Fruit fly (Drosophila melanogaster) whole organism, embryonic: ENCODE measurements around the gene UbcE2H.

Experiments
- Aef1 ChIP-seq: fragments of 200-800 bp; sonication (Bioruptor generic); IDR thresholded peaks from 3 replicates; pipeline ENCODE4 v1.3.6; 2022; ENCODE audit warnings: missing biosample characterization, missing genetic modification characterization
- Atf-2 ChIP-seq: fragments of 200-800 bp; sonication (Bioruptor generic); optimal IDR thresholded peaks from 2 replicates; lab custom pipeline; 2016; ENCODE audit warnings: missing biosample characterization, missing genetic modification characterization
- BEAF-32 ChIP-seq: fragments of 200-800 bp; sonication (Bioruptor generic); optimal IDR thresholded peaks from 3 replicates; lab custom pipeline; 2017; ENCODE audit warnings: missing biosample characterization, missing genetic modification characterization, mild to moderate bottlenecking, moderate library complexity, missing genetic modification reagents
- Blimp-1 ChIP-seq: fragments of 200-800 bp; sonication (Bioruptor generic); optimal IDR thresholded peaks from 3 replicates; lab custom pipeline; 2018; ENCODE audit warnings: missing biosample characterization, missing genetic modification characterization, mild to moderate bottlenecking, moderate library complexity, missing genetic modification reagents
- Bteb2 ChIP-seq: fragments of 200-800 bp; sonication (Bioruptor generic); optimal IDR thresholded peaks from 2 replicates; lab custom pipeline; 2016; ENCODE audit warnings: missing biosample characterization, missing genetic modification characterization
- CG10366 ChIP-seq: fragments of 200-800 bp; sonication (Bioruptor generic); IDR thresholded peaks from 2 replicates; pipeline ENCODE4 v1.3.6; 2022; ENCODE audit warnings: missing biosample characterization, missing genetic modification characterization
- CG11456 ChIP-seq: fragments of 200-800 bp; sonication (Bioruptor generic); IDR thresholded peaks from 3 replicates; pipeline ENCODE4 v1.3.6; 2022; ENCODE audit warnings: missing biosample characterization, missing genetic modification characterization
- CG11696 ChIP-seq: fragments of 200-800 bp; sonication (Bioruptor generic); IDR thresholded peaks from 2 replicates; pipeline ENCODE4 v1.3.6; 2022; ENCODE audit warnings: missing biosample characterization, missing genetic modification characterization
- CG12104 ChIP-seq: fragments of 200-800 bp; sonication (Bioruptor generic); optimal IDR thresholded peaks from 3 replicates; lab custom pipeline; 2016; ENCODE audit warnings: missing biosample characterization, missing genetic modification characterization
- CG12155 ChIP-seq: fragments of 200-800 bp; sonication (Bioruptor generic); optimal IDR thresholded peaks from 3 replicates; lab custom pipeline; 2016; ENCODE audit warnings: missing biosample characterization, missing genetic modification characterization
- CG12769 ChIP-seq: fragments of 200-800 bp; sonication (Bioruptor generic); optimal IDR thresholded peaks from 2 replicates; lab custom pipeline; 2019; ENCODE audit warnings: missing biosample characterization, mild to moderate bottlenecking, missing genetic modification characterization, moderate library complexity
- CG13287 ChIP-seq: fragments of 200-800 bp; sonication (Bioruptor generic); IDR thresholded peaks from 2 replicates; pipeline ENCODE4 v1.3.6; 2022; ENCODE audit warnings: missing biosample characterization, missing genetic modification characterization; ENCODE audit not compliant: partially characterized antibody
- CG13894 ChIP-seq: fragments of 200-800 bp; sonication (Bioruptor generic); optimal IDR thresholded peaks from 3 replicates; lab custom pipeline; 2018; ENCODE audit warnings: missing biosample characterization, mild to moderate bottlenecking, missing genetic modification characterization, moderate library complexity
- CG15073 ChIP-seq: fragments of 200-800 bp; sonication (Bioruptor generic); optimal IDR thresholded peaks from 2 replicates; lab custom pipeline; 2016; ENCODE audit warnings: missing biosample characterization, missing genetic modification characterization
- CG1603 ChIP-seq: fragments of 200-800 bp; sonication (Bioruptor generic); optimal IDR thresholded peaks from 2 replicates; lab custom pipeline; 2019; ENCODE audit warnings: missing biosample characterization, mild to moderate bottlenecking, missing genetic modification characterization, moderate library complexity
- CG16863 ChIP-seq: fragments of 200-800 bp; sonication (Bioruptor generic); optimal IDR thresholded peaks from 3 replicates; lab custom pipeline; 2016; ENCODE audit warnings: missing biosample characterization, missing genetic modification characterization
- CG2199 ChIP-seq: fragments of 200-800 bp; sonication (Bioruptor generic); IDR thresholded peaks from 3 replicates; pipeline ENCODE4 v1.3.6; 2022; ENCODE audit warnings: missing biosample characterization, missing genetic modification characterization
- CG2678 ChIP-seq: fragments of 200-800 bp; sonication (Bioruptor generic); optimal IDR thresholded peaks from 3 replicates; lab custom pipeline; 2019; ENCODE audit warnings: missing biosample characterization, mild to moderate bottlenecking, missing genetic modification characterization, moderate library complexity
- CG30020 ChIP-seq: fragments of 200-800 bp; optimal IDR thresholded peaks from 2 replicates; lab custom pipeline; 2019; ENCODE audit warnings: missing biosample characterization, mild to moderate bottlenecking, missing genetic modification characterization, moderate library complexity
- CG6683 ChIP-seq: fragments of 200-800 bp; sonication (Bioruptor generic); optimal IDR thresholded peaks from 2 replicates; lab custom pipeline; 2017; ENCODE audit warnings: missing biosample characterization, mild to moderate bottlenecking, missing genetic modification characterization, missing genetic modification reagents
- CG7372 ChIP-seq: fragments of 200-800 bp; sonication (Bioruptor generic); IDR thresholded peaks from 2 replicates; pipeline ENCODE4 v1.3.6; 2022; ENCODE audit warnings: missing biosample characterization, missing genetic modification characterization
- D19B ChIP-seq: fragments of 200-800 bp; sonication (Bioruptor generic); optimal IDR thresholded peaks from 2 replicates; lab custom pipeline; 2017; ENCODE audit warnings: missing biosample characterization, mild to moderate bottlenecking, missing genetic modification characterization
- Dbx ChIP-seq: fragments of 200-800 bp; sonication (Bioruptor generic); IDR thresholded peaks from 3 replicates; pipeline ENCODE4 v1.3.6; 2022; ENCODE audit warnings: missing biosample characterization, missing genetic modification characterization
- Dp ChIP-seq: fragments of 200-800 bp; sonication (Bioruptor generic); optimal IDR thresholded peaks from 2 replicates; lab custom pipeline; 2018; ENCODE audit warnings: missing biosample characterization, mild to moderate bottlenecking, missing genetic modification characterization, moderate library complexity
- H2.0 ChIP-seq: fragments of 200-800 bp; sonication (Bioruptor generic); IDR thresholded peaks from 2 replicates; pipeline ENCODE4 v1.3.6; 2022; ENCODE audit warnings: missing biosample characterization, missing genetic modification characterization
- HLH54F ChIP-seq: fragments of 200-800 bp; sonication (Bioruptor generic); optimal IDR thresholded peaks from 3 replicates; lab custom pipeline; 2016; ENCODE audit warnings: missing biosample characterization, missing genetic modification characterization
- HmgZ ChIP-seq: fragments of 200-800 bp; sonication (Bioruptor generic); optimal IDR thresholded peaks from 2 replicates; lab custom pipeline; 2018; ENCODE audit warnings: missing biosample characterization, mild to moderate bottlenecking, missing genetic modification characterization
- Lim3 ChIP-seq: fragments of 200-800 bp; sonication (Bioruptor generic); IDR thresholded peaks from 2 replicates; pipeline ENCODE4 v1.3.6; 2022; ENCODE audit warnings: missing biosample characterization, missing genetic modification characterization
- MESR4 ChIP-seq: fragments of 200-800 bp; sonication (Bioruptor generic); optimal IDR thresholded peaks from 2 replicates; lab custom pipeline; 2018; ENCODE audit warnings: missing biosample characterization, mild to moderate bottlenecking, missing genetic modification characterization, moderate library complexity
- NK7.1 ChIP-seq: fragments of 200-800 bp; sonication (Bioruptor generic); optimal IDR thresholded peaks from 3 replicates; lab custom pipeline; 2016; ENCODE audit warnings: missing biosample characterization, missing genetic modification characterization
- Opbp ChIP-seq: fragments of 200-800 bp; sonication (Bioruptor generic); IDR thresholded peaks from 3 replicates; pipeline ENCODE4 v1.3.6; 2022; ENCODE audit warnings: missing biosample characterization, missing genetic modification characterization; ENCODE audit not compliant: partially characterized antibody
- Ptx1 ChIP-seq: fragments of 200-800 bp; sonication (Bioruptor generic); IDR thresholded peaks from 2 replicates; pipeline ENCODE4 v1.3.6; 2022; ENCODE audit warnings: missing biosample characterization, missing genetic modification characterization
- Ssrp ChIP-seq: fragments of 200-800 bp; sonication (Bioruptor generic); optimal IDR thresholded peaks from 2 replicates; lab custom pipeline; 2018; ENCODE audit warnings: missing biosample characterization, mild to moderate bottlenecking, missing genetic modification characterization, moderate library complexity
- abd-A ChIP-seq: fragments of 200-800 bp; sonication (Bioruptor generic); optimal IDR thresholded peaks from 3 replicates; lab custom pipeline; 2019; ENCODE audit warnings: missing biosample characterization, mild to moderate bottlenecking, missing genetic modification characterization, moderate library complexity
- al ChIP-seq: fragments of 200-800 bp; sonication (Bioruptor generic); IDR thresholded peaks from 2 replicates; pipeline ENCODE4 v1.3.6; 2022; ENCODE audit warnings: missing biosample characterization, missing genetic modification characterization
- cas ChIP-seq: fragments of 200-800 bp; sonication (Bioruptor generic); IDR thresholded peaks from 2 replicates; pipeline ENCODE4 v1.3.6; 2022; ENCODE audit warnings: missing biosample characterization, missing genetic modification characterization
- chif ChIP-seq, 2 experiments: fragments of 200-800 bp; sonication (Bioruptor generic); optimal IDR thresholded peaks; 3 replicates each; lab custom pipeline; 2016; ENCODE audit warnings: missing biosample characterization in 2 of 2, missing genetic modification characterization in 2 of 2
- fru ChIP-seq: fragments of >200 bp; optimal IDR thresholded peaks from 2 replicates; lab custom pipeline; 2017
- ftz-f1 ChIP-seq: fragments of 200-800 bp; sonication (Bioruptor generic); optimal IDR thresholded peaks from 2 replicates; lab custom pipeline; 2016; ENCODE audit warnings: missing biosample characterization, missing genetic modification characterization
- gsb-n ChIP-seq: fragments of 200-800 bp; sonication (Bioruptor generic); optimal IDR thresholded peaks from 3 replicates; lab custom pipeline; 2018; ENCODE audit warnings: missing biosample characterization, mild to moderate bottlenecking, missing genetic modification characterization
- lilli ChIP-seq: fragments of 200-800 bp; sonication (Bioruptor generic); optimal IDR thresholded peaks from 3 replicates; lab custom pipeline; 2016; ENCODE audit warnings: missing biosample characterization, missing genetic modification characterization
- lola ChIP-seq, 3 experiments: fragments of >200 bp in 2 of 3; fragments of 200-800 bp in 1 of 3; sonication (Bioruptor generic) in 1 of 3; optimal IDR thresholded peaks; 2 replicates each; lab custom pipeline; 2017 to 2019; ENCODE audit warnings: missing biosample characterization in 3 of 3, missing genetic modification characterization in 3 of 3, mild to moderate bottlenecking in 1 of 3, moderate library complexity in 1 of 3
- sd ChIP-seq: fragments of 200-800 bp; sonication (Bioruptor generic); optimal IDR thresholded peaks from 3 replicates; lab custom pipeline; 2018; ENCODE audit warnings: missing biosample characterization, mild to moderate bottlenecking, missing genetic modification characterization, moderate library complexity
- sim ChIP-seq: fragments of 200-800 bp; sonication (Bioruptor generic); IDR thresholded peaks from 2 replicates; pipeline ENCODE4 v1.3.6; 2022; ENCODE audit warnings: missing biosample characterization, missing genetic modification characterization
- ssp ChIP-seq: fragments of 200-800 bp; sonication (Bioruptor generic); IDR thresholded peaks from 2 replicates; pipeline ENCODE4 v1.3.6; 2022; ENCODE audit warnings: missing biosample characterization, missing genetic modification characterization
- tgo ChIP-seq: fragments of 200-800 bp; sonication (Bioruptor generic); IDR thresholded peaks from 3 replicates; pipeline ENCODE4 v1.3.6; 2022; ENCODE audit warnings: missing biosample characterization, missing genetic modification characterization
- trh ChIP-seq: fragments of 200-800 bp; sonication (Bioruptor generic); optimal IDR thresholded peaks from 2 replicates; lab custom pipeline; 2016; ENCODE audit warnings: missing biosample characterization, missing genetic modification characterization
- vnd ChIP-seq: fragments of 200-800 bp; sonication (Bioruptor generic); IDR thresholded peaks from 3 replicates; pipeline ENCODE4 v1.3.6; 2022; ENCODE audit warnings: missing biosample characterization, missing genetic modification characterization; ENCODE audit not compliant: partially characterized antibody
- wor ChIP-seq: fragments of 200-800 bp; sonication (Bioruptor generic); IDR thresholded peaks from 2 replicates; pipeline ENCODE4 v1.3.6; 2022; ENCODE audit warnings: missing biosample characterization, missing genetic modification characterization

The UbcE2H gene

dm6 chrX:8061392-8062179, 32.3 kb downstream of the UbcE2H start, which contains the start of gene mys (continued):
- TF ChIP-seq CG30020 (peak; percentile 3), Ptx1 (GFP tag; lab: Robert Waterston, UW) (peak; percentile 63; the same call in 1 of the 2 replicates), CG2678 (tag; lab: Kevin White, UChicago) (peak; percentile 30), BEAF-32 (GFP tag; lab: Kevin White, UChicago) (peak; percentile 99), abd-A (tag; lab: Kevin White, UChicago) (no peak), CG1603 (peak; percentile 95), MESR4 (peak; percentile 83), Aef1 (GFP tag; lab: Robert Waterston, UW) (peak; percentile 63), HLH54F (GFP tag; lab: Kevin White, UChicago) (peak; percentile 84), cas (peak; percentile 65), trh (GFP tag; lab: Kevin White, UChicago) (peak; percentile 44), CG15073 (GFP tag; lab: Kevin White, UChicago) (no peak), sim (GFP tag; lab: Robert Waterston, UW) (no peak), NK7.1 (GFP tag; lab: Kevin White, UChicago) (no peak), CG16863 (peak; percentile 59), fru (lab: Kevin White, UChicago) (no peak), CG11696 (GFP tag; lab: Robert Waterston, UW) (no peak), ftz-f1 (GFP tag; lab: Kevin White, UChicago) (peak; percentile 65), Bteb2 (peak; percentile 39), wor (GFP tag; lab: Robert Waterston, UW) (no peak), CG6683 (GFP tag; lab: Kevin White, UChicago) (peak; percentile 34), vnd (peak; percentile 84), CG12104 (peak; percentile 18), Dbx (GFP tag; lab: Robert Waterston, UW) (peak; percentile 79), al (GFP tag; lab: Robert Waterston, UW) (peak; percentile 57), CG7372 (GFP tag; lab: Robert Waterston, UW) (peak; percentile 42; the same call in 1 of the 2 replicates), gsb-n (tag; lab: Kevin White, UChicago) (peak; percentile 11), tgo (GFP tag; lab: Robert Waterston, UW) (no peak), CG10366 (GFP tag; lab: Robert Waterston, UW) (peak; percentile 44; the same call in 1 of the 2 replicates), CG13287 (GFP tag; lab: Robert Waterston, UW) (peak; percentile 97), D19B (GFP tag; lab: Kevin White, UChicago) (no peak), CG13894 (tag; lab: Kevin White, UChicago) (peak; percentile 86), Ssrp (tag; lab: Kevin White, UChicago) (no peak), CG12155 (GFP tag; lab: Kevin White, UChicago) (peak; percentile 78), chif (GFP tag; optimal IDR thresholded peaks at IDR 0.05; lab: Kevin White, UChicago) (peak; percentile 46 to 58), CG2199 (GFP tag; lab: Robert Waterston, UW) (0 out of 3 replicates have a peak, but pooled peaks have one; percentile 29), H2.0 (GFP tag; lab: Robert Waterston, UW) (peak; percentile 50; the same call in 1 of the 2 replicates), Lim3 (GFP tag; lab: Robert Waterston, UW) (no peak), lola (GFP tag; optimal IDR thresholded peaks at IDR 0.05; lab: Kevin White, UChicago) (no peak), lilli (GFP tag; lab: Kevin White, UChicago) (peak; percentile 76), Dp (GFP tag; lab: Kevin White, UChicago) (peak; percentile 64), ssp (GFP tag; lab: Robert Waterston, UW) (peak; percentile 32; the same call in 1 of the 2 replicates), Atf-2 (GFP tag; lab: Kevin White, UChicago) (peak; percentile 44), Opbp (GFP tag; lab: Robert Waterston, UW) (peak; percentile 97), CG12769 (tag; lab: Kevin White, UChicago) (peak; percentile 76), HmgZ (tag; lab: Kevin White, UChicago) (peak; percentile 84), CG11456 (GFP tag; lab: Robert Waterston, UW) (peak; percentile 87; the same call in 2 of the 3 replicates), Blimp-1 (GFP tag; lab: Kevin White, UChicago) (peak; percentile 23), sd (no peak)
